Worm (Caenorhabditis elegans) whole organism, L4/young adult: ENCODE measurements around the gene T28D6.3.

Experiments used
- W03F9.2 ChIP-seq: fragments of 150-350 bp; optimal IDR thresholded peaks from 2 replicates; lab custom pipeline; 2014; ENCODE audit warnings: missing biosample characterization, missing genetic modification characterization
- dao-5 ChIP-seq: sonication (generic microtip); optimal IDR thresholded peaks from 2 replicates; lab custom pipeline; 2016; ENCODE audit warnings: missing genotype, missing genetic modification characterization, moderate library complexity, missing compliant biosample characterization
- him-1 ChIP-seq: sonication (generic microtip); optimal IDR thresholded peaks from 2 replicates; lab custom pipeline; 2016; ENCODE audit warnings: missing genotype, missing genetic modification reagents, missing genetic modification characterization, missing compliant biosample characterization

- TF ChIP-seq W03F9.2 (tag; lab: Kevin White, UChicago) (no peak), dao-5 (no peak), him-1 (tag; lab: Kevin White, UChicago) (no peak)
Observed at ce11 chrIII:11391601-11392520, 25.3 kb downstream of the T28D6.3 start.
